Worm (Caenorhabditis elegans) whole organism, L4/young adult: ENCODE results near the gene gtf-2H5.

ENCODE experiments used
- W03F9.2 ChIP-seq: fragments of 150-350 bp; optimal IDR thresholded peaks from 2 replicates; lab custom pipeline; 2014; ENCODE audit warnings: missing biosample characterization, missing genetic modification characterization
- dao-5 ChIP-seq: sonication (generic microtip); optimal IDR thresholded peaks from 2 replicates; lab custom pipeline; 2016; ENCODE audit warnings: missing genotype, missing genetic modification characterization, moderate library complexity, missing compliant biosample characterization
- him-1 ChIP-seq: sonication (generic microtip); optimal IDR thresholded peaks from 2 replicates; lab custom pipeline; 2016; ENCODE audit warnings: missing genotype, missing genetic modification reagents, missing genetic modification characterization, missing compliant biosample characterization

ce11 chrIII:595449-595848, 18.1 kb upstream of the gtf-2H5 start:
- TF ChIP-seq him-1 (tag; lab: Kevin White, UChicago): no peak
- TF ChIP-seq W03F9.2 (tag; lab: Kevin White, UChicago): no peak
- no peak for TF ChIP-seq dao-5 (tag; lab: Kevin White, UChicago)
